Worm (Caenorhabditis elegans): Measurements from ENCODE around the gene C47E8.9.
A peak's percentile ranks its signal among the peaks of the same experiment; 100 is the strongest.

Gene C47E8.9

ce11 chrV:14687106-14687964 lies 24.2 kb downstream of the C47E8.9 start (continued):
- TF ChIP-seq lim-7 (GFP tag; IDR thresholded peaks at IDR 0.05), result peak; percentile 53
- no peak for TF ChIP-seq lin-15B (tag; optimal IDR thresholded peaks at IDR 0.05)
- TF ChIP-seq aha-1 (tag), result peak; percentile 88
- no peak for TF ChIP-seq pqm-1 (tag; optimal IDR thresholded peaks at IDR 0.05)
- no peak for TF ChIP-seq unc-62 (GFP tag; optimal IDR thresholded peaks at IDR 0.05 in 1 of 2)
- no peak for TF ChIP-seq unc-62 (tag; optimal IDR thresholded peaks at IDR 0.05)
- peak; percentile 84 for TF ChIP-seq lin-13 (GFP tag; optimal IDR thresholded peaks at IDR 0.05)
- no peak for TF ChIP-seq hmg-1.1 (GFP tag; IDR thresholded peaks at IDR 0.05)
- TF ChIP-seq zfp-2 (tag; optimal IDR thresholded peaks at IDR 0.05), result no peak
- no peak for TF ChIP-seq attf-4 (tag; optimal IDR thresholded peaks at IDR 0.05)
- no peak; the same call in 1 of the 2 replicates for TF ChIP-seq set-16 (GFP tag; IDR thresholded peaks at IDR 0.05)
- no peak for TF ChIP-seq aly-2 (tag; optimal IDR thresholded peaks at IDR 0.05)
- TF ChIP-seq vab-7 (GFP tag; IDR thresholded peaks at IDR 0.05), result no peak
- TF ChIP-seq mdt-29 (GFP tag; IDR thresholded peaks at IDR 0.05), result no peak; the same call in 1 of the 2 replicates
- TF ChIP-seq mep-1 (tag; optimal IDR thresholded peaks at IDR 0.05), result no peak
- TF ChIP-seq D1046.2 (GFP tag; IDR thresholded peaks at IDR 0.05), result no peak
- no peak for TF ChIP-seq Y5F2A.4 (GFP tag; optimal IDR thresholded peaks at IDR 0.05)
- no peak for TF ChIP-seq daf-16 (GFP tag; optimal IDR thresholded peaks at IDR 0.05)
- TF ChIP-seq daf-16 (tag; optimal IDR thresholded peaks at IDR 0.05), result peak; percentile 18
- no peak for TF ChIP-seq tra-1 (GFP tag; IDR thresholded peaks at IDR 0.05)
- no peak for TF ChIP-seq ceh-28 (tag; optimal IDR thresholded peaks at IDR 0.05)
- TF ChIP-seq egl-27 (tag; optimal IDR thresholded peaks at IDR 0.05), result no peak
- TF ChIP-seq hlh-11 (tag; optimal IDR thresholded peaks at IDR 0.05), result no peak
- no peak for TF ChIP-seq ces-1 (GFP tag; optimal IDR thresholded peaks at IDR 0.05)
- no peak for TF ChIP-seq ceh-62 (tag; optimal IDR thresholded peaks at IDR 0.05)
- TF ChIP-seq pha-4 (GFP tag; IDR thresholded peaks at IDR 0.05), result peak; percentile 40
- TF ChIP-seq pha-4 (tag; optimal IDR thresholded peaks at IDR 0.05), result no peak
- no peak for TF ChIP-seq ceh-44 (GFP tag; IDR thresholded peaks at IDR 0.05)
- no peak for TF ChIP-seq cey-2 (tag; optimal IDR thresholded peaks at IDR 0.05; ENCODE audit: borderline replicate concordance, insufficient read depth)
- peak; percentile 34 for TF ChIP-seq gei-8 (GFP tag; optimal IDR thresholded peaks at IDR 0.05)
- TF ChIP-seq snpc-1.2 (GFP tag; IDR thresholded peaks at IDR 0.05), result peak; percentile 25; the same call in 1 of the 2 replicates
- TF ChIP-seq saeg-2 (GFP tag; IDR thresholded peaks at IDR 0.05), result 0 out of 2 replicates have a peak, but pooled peaks have one; percentile 7

DNA sequence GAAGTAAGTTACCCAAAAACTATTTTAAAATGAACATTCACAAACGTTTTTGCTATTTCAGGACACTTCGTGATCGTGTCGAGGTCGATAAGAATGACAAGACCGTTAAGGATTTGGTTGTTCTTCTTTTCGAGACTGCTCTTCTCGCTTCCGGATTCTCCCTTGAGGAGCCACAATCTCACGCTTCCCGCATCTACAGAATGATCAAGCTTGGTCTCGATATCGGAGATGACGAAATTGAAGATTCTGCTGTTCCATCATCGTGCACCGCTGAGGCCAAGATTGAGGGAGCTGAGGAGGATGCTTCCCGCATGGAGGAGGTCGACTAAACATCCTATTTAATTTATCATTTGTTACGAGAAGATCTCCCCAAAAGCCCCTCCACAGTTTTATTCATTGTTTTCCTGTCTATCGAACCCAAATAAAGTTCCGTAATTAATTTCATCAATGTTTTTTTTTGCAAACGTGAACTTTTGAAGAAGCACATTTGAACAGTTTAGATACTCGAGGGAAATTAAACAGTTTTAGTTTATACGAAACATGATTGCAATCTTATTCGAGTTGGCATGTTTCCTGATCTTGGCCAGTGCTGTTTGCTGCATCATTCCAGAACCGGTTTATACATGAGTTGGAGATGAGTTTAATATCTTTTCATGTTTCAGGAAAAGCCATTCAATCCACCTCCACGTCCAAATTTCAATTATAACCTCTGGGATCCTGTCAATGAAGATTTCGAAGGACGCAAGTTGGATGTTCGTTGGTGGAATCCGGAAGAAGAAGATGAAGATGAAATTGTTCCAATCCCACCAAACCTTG lies 25.2 kb downstream of the C47E8.9 start, which contains the start of gene C47E8.11:
Gene C47E8.11, plus strand, starts transcription at position 520 of the 816 bp plus-strand sequence.
- TF ChIP-seq ZK337.2 (GFP tag; IDR thresholded peaks at IDR 0.05) (no peak), D1046.2 (GFP tag; IDR thresholded peaks at IDR 0.05) (no peak), F10B5.3 (tag; optimal IDR thresholded peaks at IDR 0.05) (no peak), ceh-82 (tag; optimal IDR thresholded peaks at IDR 0.05) (no peak), egl-43 (GFP tag; IDR thresholded peaks at IDR 0.05) (no peak), unc-62 (GFP tag; optimal IDR thresholded peaks at IDR 0.05 in 1 of 2) (no peak), unc-62 (tag; optimal IDR thresholded peaks at IDR 0.05) (no peak), F44E2.7 (GFP tag; IDR thresholded peaks at IDR 0.05) (no peak), ceh-62 (tag; optimal IDR thresholded peaks at IDR 0.05) (no peak), daf-19 (GFP tag; conservative IDR thresholded peaks at IDR 0.05) (no peak), mdt-29 (GFP tag; IDR thresholded peaks at IDR 0.05) (no peak), attf-4 (tag; optimal IDR thresholded peaks at IDR 0.05) (no peak), Y5F2A.4 (GFP tag; optimal IDR thresholded peaks at IDR 0.05) (no peak), lsy-2 (tag; optimal IDR thresholded peaks at IDR 0.05) (peak in 1 of 2 experiments; percentile 87), mxl-2 (GFP tag; conservative IDR thresholded peaks at IDR 0.05) (no peak), lin-38 (GFP tag; IDR thresholded peaks at IDR 0.05) (peak; percentile 72), pha-4 (GFP tag; IDR thresholded peaks at IDR 0.05) (peak; percentile 51), pha-4 (tag; optimal IDR thresholded peaks at IDR 0.05) (peak; percentile 67), dmd-9 (GFP tag; IDR thresholded peaks at IDR 0.05) (no peak), T26A8.4 (GFP tag; IDR thresholded peaks at IDR 0.05) (peak; percentile 77), madf-9 (GFP tag; conservative IDR thresholded peaks at IDR 0.05) (peak; percentile 2; the same call in 1 of the 2 replicates), aha-1 (tag) (peak; percentile 98), mes-2 (tag; optimal IDR thresholded peaks at IDR 0.05; ENCODE audit: poor library complexity, severe bottlenecking) (no peak), set-16 (GFP tag; IDR thresholded peaks at IDR 0.05) (peak; percentile 39), ceh-28 (tag; optimal IDR thresholded peaks at IDR 0.05) (no peak), nhr-6 (tag; optimal IDR thresholded peaks at IDR 0.05) (peak; percentile 92), lin-39 (tag; optimal IDR thresholded peaks at IDR 0.05) (no peak)

Data from whole organism, L4 larva.